Fruit fly (Drosophila melanogaster) whole organism, embryonic: ENCODE data around the gene Msh6.

Experiments
- CG33557 ChIP-seq: fragments of 200-800 bp; sonication (Bioruptor generic); optimal IDR thresholded peaks from 2 replicates; lab custom pipeline; 2019; ENCODE audit warnings: missing biosample characterization, mild to moderate bottlenecking, missing genetic modification characterization, moderate library complexity
- CG3726 ChIP-seq: fragments of 200-800 bp; sonication (Bioruptor generic); IDR thresholded peaks from 3 replicates; pipeline ENCODE4, ENCODE4 v1.3.6; 2022; ENCODE audit warnings: missing biosample characterization, missing genetic modification characterization
- CG4730 ChIP-seq: fragments of 200-800 bp; sonication (Bioruptor generic); IDR thresholded peaks from 2 replicates; pipeline ENCODE4 v1.3.6; 2022; ENCODE audit warnings: missing biosample characterization, missing genetic modification characterization
- CG8290 ChIP-seq, 3 experiments: fragments of 200-800 bp; sonication (Bioruptor generic); optimal IDR thresholded peaks; 2 replicates each; lab custom pipeline; 2016 to 2019; ENCODE audit warnings: missing biosample characterization in 3 of 3, missing genetic modification characterization in 3 of 3, mild to moderate bottlenecking in 2 of 3, moderate library complexity in 1 of 3
- Fer2 ChIP-seq: fragments of 200-800 bp; sonication (Bioruptor generic); optimal IDR thresholded peaks from 2 replicates; lab custom pipeline; 2018; ENCODE audit warnings: missing biosample characterization, mild to moderate bottlenecking, missing genetic modification characterization, moderate library complexity
- dati ChIP-seq: fragments of 200-800 bp; sonication (Bioruptor generic); IDR thresholded peaks from 2 replicates; pipeline ENCODE4 v1.3.6; 2022; ENCODE audit warnings: missing biosample characterization, missing genetic modification characterization
- dmrt11E ChIP-seq: fragments of 200-800 bp; sonication (Bioruptor generic); optimal IDR thresholded peaks from 3 replicates; lab custom pipeline; 2018; ENCODE audit warnings: missing biosample characterization, mild to moderate bottlenecking, missing genetic modification characterization, moderate library complexity
- dysf ChIP-seq: fragments of 200-800 bp; sonication (Bioruptor generic); IDR thresholded peaks from 3 replicates; pipeline ENCODE4 v1.3.6; 2022; ENCODE audit warnings: missing biosample characterization, missing genetic modification characterization
- gfzf ChIP-seq: fragments of 200-800 bp; sonication (Bioruptor generic); optimal IDR thresholded peaks from 2 replicates; lab custom pipeline; 2016; ENCODE audit warnings: missing biosample characterization, mild to moderate bottlenecking, missing genetic modification characterization, moderate library complexity
- jigr1 ChIP-seq: fragments of 200-800 bp; sonication (Bioruptor generic); IDR thresholded peaks from 3 replicates; pipeline ENCODE4 v1.3.6; 2022; ENCODE audit warnings: missing biosample characterization, missing genetic modification characterization
- nom ChIP-seq: fragments of 200-800 bp; sonication (Bioruptor generic); optimal IDR thresholded peaks from 2 replicates; lab custom pipeline; 2017; ENCODE audit warnings: missing biosample characterization, missing genetic modification characterization, mild to moderate bottlenecking, moderate library complexity, missing genetic modification reagents
- tin ChIP-seq: fragments of 200-800 bp; sonication (Bioruptor generic); optimal IDR thresholded peaks from 3 replicates; lab custom pipeline; 2016; ENCODE audit warnings: missing biosample characterization, missing genetic modification characterization
- unpg ChIP-seq: fragments of 200-800 bp; sonication (Bioruptor generic); optimal IDR thresholded peaks from 3 replicates; lab custom pipeline; 2018; ENCODE audit warnings: missing biosample characterization, mild to moderate bottlenecking, missing genetic modification characterization, moderate library complexity
- zfh1 ChIP-seq: fragments of 200-800 bp; sonication (Bioruptor generic); IDR thresholded peaks from 3 replicates; pipeline ENCODE4 v1.3.6; 2022; ENCODE audit warnings: missing biosample characterization, missing genetic modification characterization

- no peak for TF ChIP-seq gfzf (GFP tag; lab: Kevin White, UChicago)
- no peak for TF ChIP-seq tin (GFP tag; lab: Kevin White, UChicago)
- no peak for TF ChIP-seq Fer2 (tag; lab: Kevin White, UChicago)
- no peak for TF ChIP-seq CG4730 (GFP tag; lab: Robert Waterston, UW)
- no peak for TF ChIP-seq nom
- no peak for TF ChIP-seq dysf (GFP tag; lab: Robert Waterston, UW)
- TF ChIP-seq unpg: no peak
- TF ChIP-seq jigr1: no peak
- TF ChIP-seq zfh1 (GFP tag; lab: Robert Waterston, UW): no peak
- TF ChIP-seq dati (GFP tag; lab: Robert Waterston, UW): no peak
- no peak for TF ChIP-seq CG8290 (GFP tag; optimal IDR thresholded peaks at IDR 0.05; lab: Kevin White, UChicago)
- no peak for TF ChIP-seq CG8290 (tag; optimal IDR thresholded peaks at IDR 0.05; lab: Kevin White, UChicago)
- TF ChIP-seq CG3726: no peak
- no peak for TF ChIP-seq dmrt11E (tag; lab: Kevin White, UChicago)
- no peak for TF ChIP-seq CG33557 (GFP tag; lab: Kevin White, UChicago)
Observed at dm6 chr3L:15196711-15197320, 38.5 kb upstream of the Msh6 start.
